Worm (Caenorhabditis elegans): ENCODE data around the gene sre-10.

The sre-10 gene

ce11 chrV:7123188-7123708 is 9.1 kb upstream of the sre-10 start, which contains the start of gene lmd-5:
TSS of gene lmd-5 (plus strand) at chrV:7123658.
- TF ChIP-seq zim-3 (tag; optimal IDR thresholded peaks at IDR 0.05): no peak
- TF ChIP-seq dox-1 (GFP tag; IDR thresholded peaks at IDR 0.05): no peak

- no peak for TF ChIP-seq lsy-27 (tag; optimal IDR thresholded peaks at IDR 0.05; ENCODE audit: borderline replicate concordance, insufficient read depth)
- no peak for TF ChIP-seq snpc-4 (GFP tag; optimal IDR thresholded peaks at IDR 0.05)
- TF ChIP-seq snpc-4 (tag; optimal IDR thresholded peaks at IDR 0.05): no peak
- TF ChIP-seq F33H1.4 (GFP tag; IDR thresholded peaks at IDR 0.05): no peak
- TF ChIP-seq snpc-3.4 (tag; optimal IDR thresholded peaks at IDR 0.05): no peak
- no peak for TF ChIP-seq tbp1 (GFP tag; optimal IDR thresholded peaks at IDR 0.05)
- no peak for TF ChIP-seq nhr-27 (tag; optimal IDR thresholded peaks at IDR 0.05)
- TF ChIP-seq hmg-20 (GFP tag; IDR thresholded peaks at IDR 0.05): no peak
- TF ChIP-seq zim-3 (tag; optimal IDR thresholded peaks at IDR 0.05): no peak
- TF ChIP-seq nhr-179 (tag; optimal IDR thresholded peaks at IDR 0.05): no peak
- no peak for TF ChIP-seq lin-40 (tag; optimal IDR thresholded peaks at IDR 0.05)
- no peak for TF ChIP-seq B0336.3 (GFP tag; IDR thresholded peaks at IDR 0.05)
- no peak for TF ChIP-seq zfh-2 (GFP tag; conservative IDR thresholded peaks at IDR 0.05)
These were observed 8.4 kb upstream of the sre-10 start for ce11 chrV:7123979-7124378.

- TF ChIP-seq B0336.3 (GFP tag; IDR thresholded peaks at IDR 0.05): no peak
- no peak for TF ChIP-seq F52B5.7 (tag; optimal IDR thresholded peaks at IDR 0.05)
- no peak for TF ChIP-seq K11D2.4 (GFP tag; IDR thresholded peaks at IDR 0.05)
These were observed 2.9 kb upstream of the sre-10 start, which contains the start of gene T01C4.8 for ce11 chrV:7129460-7129859. TSS of gene T01C4.8 (minus strand) at chrV:7129560.

ce11 chrV:7130974-7131373 is 1.4 kb upstream of the sre-10 start, which contains the start of gene srx-36:
TSS of gene srx-36 (minus strand) at chrV:7131074.
- no peak for TF ChIP-seq attf-5 (GFP tag; optimal IDR thresholded peaks at IDR 0.05)
- no peak for TF ChIP-seq ceh-58 (GFP tag; IDR thresholded peaks at IDR 0.05)
- TF ChIP-seq bed-1 (GFP tag; IDR thresholded peaks at IDR 0.05): no peak
- no peak for TF ChIP-seq pbrm-1 (GFP tag; IDR thresholded peaks at IDR 0.05)
- no peak for TF ChIP-seq nhr-80 (tag; optimal IDR thresholded peaks at IDR 0.05)
- TF ChIP-seq dpl-1 (GFP tag; optimal IDR thresholded peaks at IDR 0.05): no peak
- TF ChIP-seq K11D2.4 (GFP tag; IDR thresholded peaks at IDR 0.05): no peak
- no peak for TF ChIP-seq F22D6.2 (tag; optimal IDR thresholded peaks at IDR 0.05)
- TF ChIP-seq mcd-1 (GFP tag; IDR thresholded peaks at IDR 0.05): no peak
- no peak for TF ChIP-seq nhr-120 (GFP tag; IDR thresholded peaks at IDR 0.05)
- TF ChIP-seq F39B2.1 (GFP tag; IDR thresholded peaks at IDR 0.05): no peak
- TF ChIP-seq hmg-20 (GFP tag; IDR thresholded peaks at IDR 0.05): no peak
- no peak for TF ChIP-seq nhr-27 (tag; optimal IDR thresholded peaks at IDR 0.05)
- TF ChIP-seq Y53F4B.3 (GFP tag; IDR thresholded peaks at IDR 0.05): no peak
- TF ChIP-seq B0336.3 (GFP tag; IDR thresholded peaks at IDR 0.05): no peak
- TF ChIP-seq ceh-79 (tag; optimal IDR thresholded peaks at IDR 0.05): no peak
- no peak for TF ChIP-seq gei-17 (GFP tag; optimal IDR thresholded peaks at IDR 0.05)
- TF ChIP-seq lag-1 (GFP tag; IDR thresholded peaks at IDR 0.05): no peak

ce11 chrV:7133963-7134362 is 1.6 kb downstream of the sre-10 start, which contains the start of gene F10D2.16:
TSS of gene F10D2.16 (plus strand) at chrV:7134263.
- TF ChIP-seq madf-6 (GFP tag; IDR thresholded peaks at IDR 0.05) (no peak), ceh-58 (GFP tag; IDR thresholded peaks at IDR 0.05) (no peak), B0035.1 (tag; optimal IDR thresholded peaks at IDR 0.05) (no peak), rec-8 (tag; optimal IDR thresholded peaks at IDR 0.05) (no peak), hlh-12 (tag; optimal IDR thresholded peaks at IDR 0.05) (no peak), nhr-179 (tag; optimal IDR thresholded peaks at IDR 0.05) (no peak), snpc-1.3 (tag; optimal IDR thresholded peaks at IDR 0.05; ENCODE audit: insufficient read depth) (no peak), tlf-1 (GFP tag; optimal IDR thresholded peaks at IDR 0.05) (no peak), C06A6.2 (GFP tag; conservative IDR thresholded peaks at IDR 0.05) (no peak), attf-3 (GFP tag; conservative IDR thresholded peaks at IDR 0.05) (no peak), ztf-28 (GFP tag; IDR thresholded peaks at IDR 0.05) (no peak), lin-26 (GFP tag; IDR thresholded peaks at IDR 0.05) (no peak), F57A8.1 (GFP tag; optimal IDR thresholded peaks at IDR 0.05) (no peak), lsy-27 (tag; optimal IDR thresholded peaks at IDR 0.05; ENCODE audit: borderline replicate concordance, insufficient read depth) (no peak), Y95B8A.8 (GFP tag; IDR thresholded peaks at IDR 0.05) (no peak)

Data from whole organism, young adult.